Fruit fly (Drosophila melanogaster): ENCODE data around the gene elm.

DNA sequence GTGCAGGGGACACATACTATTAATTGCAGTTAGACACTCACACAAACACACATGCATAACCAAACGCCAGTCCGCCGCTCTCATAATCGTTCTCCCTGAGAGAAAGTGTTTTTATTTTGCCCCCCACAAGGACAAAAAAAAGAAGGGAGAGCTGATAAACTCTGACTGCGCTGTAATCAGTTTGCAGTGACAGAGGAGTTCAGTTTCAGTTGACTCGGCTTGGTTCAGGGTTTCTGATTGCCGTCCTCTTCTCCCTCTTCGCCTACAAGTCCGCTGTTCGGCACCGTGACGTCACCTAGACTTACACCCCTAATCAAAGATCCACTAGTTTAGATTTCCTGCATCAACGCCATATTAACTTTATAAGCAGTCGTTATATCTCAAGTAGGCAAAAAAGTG, 16.6 kb upstream of the elm start:
- TF ChIP-seq Ets96B (tag; optimal IDR thresholded peaks at IDR 0.05) (no peak), CG6808 (GFP tag; optimal IDR thresholded peaks at IDR 0.05) (no peak), CG8119 (GFP tag; IDR thresholded peaks at IDR 0.05) (no peak), Eip78C (GFP tag) (no peak), Sox14 (GFP tag; optimal IDR thresholded peaks at IDR 0.05) (no peak), Blimp-1 (GFP tag; optimal IDR thresholded peaks at IDR 0.05) (peak; percentile 43), OdsH (GFP tag; optimal IDR thresholded peaks at IDR 0.05) (no peak), CG31627 (GFP tag; optimal IDR thresholded peaks at IDR 0.05) (no peak), CG6276 (GFP tag; optimal IDR thresholded peaks at IDR 0.05) (no peak), CG16779 (tag; optimal IDR thresholded peaks at IDR 0.05) (no peak)
